Worm (Caenorhabditis elegans) whole organism, mixed stage, embryonic: ENCODE results near the gene pho-6.

ENCODE experiments used
- M03D4.4 ChIP-seq: sonication (generic microtip); optimal IDR thresholded peaks from 2 replicates; lab custom pipeline; 2017; ENCODE audit warnings: mild to moderate bottlenecking, missing genetic modification characterization, missing compliant biosample characterization
- blmp-1 ChIP-seq: fragments of 150-350 bp; optimal IDR thresholded peaks from 2 replicates; lab custom pipeline; 2014; ENCODE audit warnings: missing biosample characterization, missing genetic modification characterization
- ceh-39 ChIP-seq: fragments of 150-350 bp; optimal IDR thresholded peaks from 2 replicates; lab custom pipeline; 2014; ENCODE audit warnings: missing biosample characterization, missing genetic modification characterization
- ceh-43 ChIP-seq: fragments of 200-800 bp; sonication (Bioruptor generic); optimal IDR thresholded peaks from 2 replicates; lab custom pipeline; 2018; ENCODE audit warnings: mild to moderate bottlenecking, missing genetic modification characterization, moderate library complexity, missing compliant biosample characterization
- ceh-83 ChIP-seq: fragments of 200-800 bp; sonication (Bioruptor generic); optimal IDR thresholded peaks from 2 replicates; lab custom pipeline; 2018; ENCODE audit warnings: mild to moderate bottlenecking, missing genetic modification characterization, missing compliant biosample characterization
- ces-1 ChIP-seq: fragments of 150-350 bp; optimal IDR thresholded peaks from 2 replicates; lab custom pipeline; 2014; ENCODE audit warnings: missing biosample characterization, missing genetic modification reagents, missing genetic modification characterization
- cnd-1 ChIP-seq: fragments of 200-800 bp; sonication (Bioruptor generic); optimal IDR thresholded peaks from 2 replicates; lab custom pipeline; 2018; ENCODE audit warnings: mild to moderate bottlenecking, missing genetic modification characterization, missing compliant biosample characterization
- drap-1 ChIP-seq: fragments of 200-800 bp; sonication (Bioruptor generic); optimal IDR thresholded peaks from 3 replicates; lab custom pipeline; 2018; ENCODE audit warnings: mild to moderate bottlenecking, missing genetic modification characterization, missing compliant biosample characterization
- elt-1 ChIP-seq: sonication (generic microtip); optimal IDR thresholded peaks from 2 replicates; lab custom pipeline; 2017; ENCODE audit warnings: missing genetic modification characterization, mild to moderate bottlenecking, missing compliant biosample characterization, antibody characterized with exemption, moderate library complexity, borderline replicate concordance; ENCODE audit not compliant: insufficient read depth
- elt-3 ChIP-seq: fragments of 150-350 bp; optimal IDR thresholded peaks from 2 replicates; lab custom pipeline; 2014; ENCODE audit warnings: missing biosample characterization, missing genetic modification characterization
- flh-1 ChIP-seq: fragments of 200-800 bp; sonication (Bioruptor generic); optimal IDR thresholded peaks from 2 replicates; lab custom pipeline; 2018; ENCODE audit warnings: mild to moderate bottlenecking, missing genetic modification characterization, moderate library complexity, missing compliant biosample characterization
- ham-2 ChIP-seq: fragments of 200-800 bp; sonication (Bioruptor generic); optimal IDR thresholded peaks from 2 replicates; lab custom pipeline; 2018; ENCODE audit warnings: mild to moderate bottlenecking, missing genetic modification characterization, missing compliant biosample characterization
- hlh-1 ChIP-seq: fragments of 150-350 bp; optimal IDR thresholded peaks from 2 replicates; lab custom pipeline; 2014; ENCODE audit warnings: missing biosample characterization, missing genetic modification reagents, missing genetic modification characterization
- lin-13 ChIP-seq: fragments of 150-350 bp; optimal IDR thresholded peaks from 2 replicates; lab custom pipeline; 2014; ENCODE audit warnings: missing biosample characterization, missing genetic modification characterization
- lin-32 ChIP-seq: fragments of 200-800 bp; sonication (Bioruptor generic); optimal IDR thresholded peaks from 2 replicates; lab custom pipeline; 2018; ENCODE audit warnings: mild to moderate bottlenecking, missing genetic modification characterization, missing compliant biosample characterization
- lsy-2 ChIP-seq: fragments of 150-350 bp; optimal IDR thresholded peaks from 2 replicates; lab custom pipeline; 2014; ENCODE audit warnings: missing biosample characterization, missing genetic modification characterization
- mab-5 ChIP-seq: fragments of 150-350 bp; optimal IDR thresholded peaks from 2 replicates; lab custom pipeline; 2014; ENCODE audit warnings: missing biosample characterization, missing genetic modification characterization
- mep-1 ChIP-seq: fragments of 150-350 bp; optimal IDR thresholded peaks from 2 replicates; lab custom pipeline; 2017; ENCODE audit warnings: missing biosample characterization, missing genetic modification reagents, missing genetic modification characterization, inconsistent platforms
- mls-2 ChIP-seq: sonication (generic microtip); optimal IDR thresholded peaks from 2 replicates; lab custom pipeline; 2016; ENCODE audit warnings: mild to moderate bottlenecking, missing genetic modification characterization, moderate library complexity, missing compliant biosample characterization
- nhr-12 ChIP-seq: fragments of 150-350 bp; optimal IDR thresholded peaks from 2 replicates; lab custom pipeline; 2014; ENCODE audit warnings: missing biosample characterization, missing genetic modification characterization
- nhr-2 ChIP-seq: fragments of 150-350 bp; optimal IDR thresholded peaks from 2 replicates; lab custom pipeline; 2014; ENCODE audit warnings: missing biosample characterization, missing genetic modification characterization
- nhr-28 ChIP-seq: fragments of 150-350 bp; optimal IDR thresholded peaks from 2 replicates; lab custom pipeline; 2014; ENCODE audit warnings: missing biosample characterization, missing genetic modification characterization
- pha-4 ChIP-seq: fragments of 150-350 bp; optimal IDR thresholded peaks from 2 replicates; lab custom pipeline; 2018; ENCODE audit warnings: missing biosample characterization, missing genetic modification reagents, missing genetic modification characterization
- snpc-4 ChIP-seq: fragments of 150-350 bp; optimal IDR thresholded peaks from 2 replicates; lab custom pipeline; 2014; ENCODE audit warnings: missing biosample characterization, missing genetic modification characterization
- sptf-1 ChIP-seq: sonication (generic microtip); optimal IDR thresholded peaks from 2 replicates; lab custom pipeline; 2017; ENCODE audit warnings: mild to moderate bottlenecking, missing genetic modification characterization, moderate library complexity, missing compliant biosample characterization
- tbx-8 ChIP-seq: fragments of 200-800 bp; sonication (Bioruptor generic); optimal IDR thresholded peaks from 2 replicates; lab custom pipeline; 2018; ENCODE audit warnings: mild to moderate bottlenecking, missing genetic modification characterization, moderate library complexity, missing compliant biosample characterization
- unc-120 ChIP-seq: sonication (generic microtip); optimal IDR thresholded peaks from 2 replicates; lab custom pipeline; 2017; ENCODE audit warnings: missing genetic modification characterization, missing compliant biosample characterization; ENCODE audit not compliant: poor library complexity, severe bottlenecking
- unc-39 ChIP-seq: fragments of 150-350 bp; optimal IDR thresholded peaks from 2 replicates; lab custom pipeline; 2014; ENCODE audit warnings: missing biosample characterization, missing genetic modification characterization
- unc-62 ChIP-seq: fragments of 150-350 bp; optimal IDR thresholded peaks from 2 replicates; lab custom pipeline; 2014; ENCODE audit warnings: missing biosample characterization, missing genetic modification reagents, missing genetic modification characterization
- zip-8 ChIP-seq: fragments of 150-350 bp; optimal IDR thresholded peaks from 2 replicates; lab custom pipeline; 2014; ENCODE audit warnings: missing biosample characterization, missing genetic modification characterization
- ztf-11 ChIP-seq: fragments of 150-350 bp; optimal IDR thresholded peaks from 2 replicates; lab custom pipeline; 2014; ENCODE audit warnings: missing biosample characterization, missing genetic modification characterization

Gene pho-6

DNA sequence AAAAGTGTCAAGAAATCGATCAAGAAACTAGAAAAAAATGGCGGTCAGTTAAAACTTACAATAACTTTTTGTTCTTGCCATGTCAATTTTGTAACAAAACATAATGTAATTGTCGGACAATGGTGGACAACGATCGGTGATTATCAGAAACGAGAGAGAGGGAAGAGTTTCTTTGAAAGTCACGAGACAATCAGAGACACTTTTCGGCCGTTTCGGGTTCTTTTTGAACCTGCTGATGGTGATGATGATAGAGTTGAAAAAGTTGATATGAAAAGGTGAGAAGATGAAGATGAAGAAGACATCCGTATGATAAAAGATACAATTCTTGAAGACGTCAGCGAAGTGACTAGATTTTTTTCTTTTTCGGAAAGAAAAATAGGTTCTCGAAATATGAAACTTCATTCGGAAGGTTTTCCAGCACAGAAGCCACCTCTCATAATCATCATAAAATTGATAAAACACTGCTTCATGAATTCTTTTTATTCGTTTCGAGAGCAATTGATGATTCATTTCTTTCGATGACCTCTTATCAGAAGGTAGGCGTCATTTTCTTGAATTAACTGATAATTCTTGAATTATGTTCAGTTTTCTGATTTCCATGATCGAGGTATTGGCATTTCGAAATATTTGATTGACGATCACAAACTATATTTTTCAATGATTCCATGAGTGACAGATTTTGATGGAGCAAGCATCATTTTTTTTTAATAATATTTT lies 32.6 kb upstream of the pho-6 start:
- TF ChIP-seq blmp-1 (tag; lab: Kevin White, UChicago) = no peak
- TF ChIP-seq lin-32 (GFP tag; lab: Kevin White, UChicago) = no peak
- no peak for TF ChIP-seq zip-8
- no peak for TF ChIP-seq lsy-2 (tag; lab: Kevin White, UChicago)
- no peak for TF ChIP-seq hlh-1 (tag; lab: Kevin White, UChicago)
- no peak for TF ChIP-seq snpc-4 (tag; lab: Kevin White, UChicago)
- no peak for TF ChIP-seq ceh-83 (GFP tag; lab: Kevin White, UChicago)
- no peak for TF ChIP-seq M03D4.4 (tag; lab: Kevin White, UChicago)
- no peak for TF ChIP-seq sptf-1
- TF ChIP-seq nhr-2 = no peak
- TF ChIP-seq pha-4 (tag; lab: Kevin White, UChicago) = no peak
- no peak for TF ChIP-seq nhr-12 (tag; lab: Kevin White, UChicago)
- no peak for TF ChIP-seq ceh-39 (tag; lab: Kevin White, UChicago)
- TF ChIP-seq lin-13 (tag; lab: Kevin White, UChicago) = no peak
- no peak for TF ChIP-seq elt-3
- no peak for TF ChIP-seq ztf-11 (tag; lab: Kevin White, UChicago)
- TF ChIP-seq mls-2 (tag; lab: Kevin White, UChicago) = no peak
- no peak for TF ChIP-seq flh-1 (GFP tag; lab: Kevin White, UChicago)

DNA sequence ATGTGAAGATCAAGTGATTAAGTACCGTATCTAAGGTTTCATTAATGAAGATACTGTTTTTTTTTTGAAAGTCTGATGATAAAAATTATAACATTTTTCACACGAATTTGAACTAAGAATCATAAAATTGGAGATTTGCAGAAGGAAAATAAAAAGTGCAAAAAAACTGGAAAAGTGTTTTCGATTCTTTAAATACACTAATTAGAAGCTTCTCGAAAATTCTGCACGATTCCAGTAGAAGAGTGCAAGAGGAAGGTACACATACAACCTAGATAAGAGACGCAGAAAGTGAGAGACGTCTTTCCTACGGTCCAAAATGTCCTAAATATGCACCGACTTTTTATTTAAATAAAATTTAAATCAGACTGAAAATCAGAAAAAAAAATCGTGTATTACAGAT lies 32.0 kb upstream of the pho-6 start:
- TF ChIP-seq pha-4 (tag; lab: Kevin White, UChicago) = peak; percentile 5
- TF ChIP-seq sptf-1 = no peak
- TF ChIP-seq ces-1 (GFP tag; lab: Kevin White, UChicago) = peak; percentile 56

DNA sequence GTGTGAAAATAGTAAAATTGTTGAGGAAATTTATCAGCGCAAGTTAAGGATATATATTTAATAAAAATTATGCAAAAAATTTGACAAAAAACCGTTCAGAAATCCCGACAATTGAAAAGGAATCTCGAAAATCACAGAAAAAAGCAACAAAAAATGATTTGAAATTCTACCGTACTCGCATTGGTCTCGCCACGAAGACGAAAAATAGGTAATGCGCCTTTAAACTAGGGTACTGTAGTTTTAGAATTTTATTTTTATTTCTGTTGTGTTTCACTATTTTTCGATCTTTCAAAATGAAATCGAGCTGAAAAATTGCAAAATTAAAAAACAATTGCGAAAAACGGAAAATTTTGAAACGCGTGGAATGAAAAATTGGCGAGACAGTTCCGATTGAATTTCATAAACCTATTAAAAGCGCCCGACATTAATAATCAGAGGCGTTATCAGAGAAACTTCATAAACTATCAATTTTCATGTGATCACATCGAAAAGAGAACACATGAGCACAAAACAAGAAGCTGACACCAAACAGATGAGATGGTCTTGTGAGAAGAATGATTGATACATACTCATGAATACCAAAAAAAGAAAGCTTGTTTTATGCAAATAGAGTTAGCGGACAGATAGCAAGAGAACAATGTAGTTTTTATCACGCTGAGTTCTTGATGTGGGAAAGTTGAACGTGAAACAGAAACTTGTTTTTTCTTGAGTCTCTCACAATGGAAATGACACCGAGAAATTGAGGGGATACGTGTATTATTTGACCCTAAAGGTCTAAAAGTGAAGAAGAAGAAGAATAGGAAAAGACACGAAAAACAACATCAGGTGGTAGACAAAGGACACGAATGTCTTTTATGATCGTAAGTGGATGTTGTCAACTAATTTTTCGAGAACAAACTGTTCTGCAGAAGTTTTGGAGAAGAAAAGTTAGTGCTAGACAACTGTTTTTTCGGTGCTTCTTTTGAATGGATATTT lies 30.9 kb upstream of the pho-6 start:
- TF ChIP-seq ceh-83 (GFP tag; lab: Kevin White, UChicago) (no peak), M03D4.4 (tag; lab: Kevin White, UChicago) (no peak), mab-5 (tag; lab: Kevin White, UChicago) (no peak), elt-1 (tag; lab: Kevin White, UChicago) (no peak), hlh-1 (tag; lab: Kevin White, UChicago) (no peak), ces-1 (GFP tag; lab: Kevin White, UChicago) (no peak), elt-3 (no peak), ham-2 (no peak), lin-13 (tag; lab: Kevin White, UChicago) (no peak), blmp-1 (tag; lab: Kevin White, UChicago) (no peak), unc-120 (tag; lab: Kevin White, UChicago) (no peak), drap-1 (GFP tag; lab: Kevin White, UChicago) (no peak), ztf-11 (tag; lab: Kevin White, UChicago) (no peak), snpc-4 (tag; lab: Kevin White, UChicago) (no peak), pha-4 (tag; lab: Kevin White, UChicago) (no peak)

DNA sequence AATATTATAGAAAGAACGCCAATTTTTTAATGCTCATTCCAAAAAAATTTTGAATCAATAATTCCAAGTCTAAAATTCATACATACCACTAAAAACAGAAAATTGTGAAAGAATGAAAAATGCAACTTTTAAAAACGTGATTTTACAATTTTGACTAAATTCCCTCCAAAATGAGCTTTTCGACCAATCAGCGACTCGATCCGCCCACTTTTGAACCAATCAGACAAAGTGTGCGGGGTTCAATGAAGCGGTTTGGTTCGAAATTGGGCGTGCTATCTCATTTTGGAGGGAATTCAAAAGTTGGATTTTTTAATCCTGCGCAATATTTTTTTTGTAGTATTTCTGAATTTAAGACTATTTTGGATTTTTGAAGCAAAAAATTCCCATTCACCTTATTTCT lies 23.0 kb upstream of the pho-6 start:
- TF ChIP-seq ham-2 (no peak), nhr-2 (no peak), ceh-43 (GFP tag; lab: Kevin White, UChicago) (no peak), unc-120 (tag; lab: Kevin White, UChicago) (no peak), mls-2 (tag; lab: Kevin White, UChicago) (no peak), ztf-11 (tag; lab: Kevin White, UChicago) (no peak), ceh-83 (GFP tag; lab: Kevin White, UChicago) (no peak), lsy-2 (tag; lab: Kevin White, UChicago) (no peak), tbx-8 (GFP tag; lab: Kevin White, UChicago) (no peak), cnd-1 (tag; lab: Kevin White, UChicago) (no peak), blmp-1 (tag; lab: Kevin White, UChicago) (no peak), unc-39 (no peak), elt-3 (no peak), flh-1 (GFP tag; lab: Kevin White, UChicago) (no peak), mep-1 (tag; lab: Kevin White, UChicago) (no peak), unc-62 (GFP tag; lab: Kevin White, UChicago) (no peak), M03D4.4 (tag; lab: Kevin White, UChicago) (no peak), nhr-28 (no peak)
- TF ChIP-seq, all 35 proteins: peak for 0
